Worm (Caenorhabditis elegans) whole organism, L2 larva: Measurements from ENCODE around the gene F57C7.4.

Source experiments
- ZK546.5 ChIP-seq: sonication (generic microtip); optimal IDR thresholded peaks from 2 replicates; lab custom pipeline; 2017; ENCODE audit warnings: missing biosample characterization, missing genetic modification characterization
- aly-2 ChIP-seq: fragments of 150-350 bp; optimal IDR thresholded peaks from 2 replicates; lab custom pipeline; 2014; ENCODE audit warnings: missing biosample characterization, missing genetic modification characterization
- ama-1 ChIP-seq: fragments of 150-350 bp; optimal IDR thresholded peaks from 2 replicates; lab custom pipeline; 2018; ENCODE audit warnings: inconsistent platforms
- blmp-1 ChIP-seq: sonication (generic microtip); optimal IDR thresholded peaks from 2 replicates; lab custom pipeline; 2017; ENCODE audit warnings: missing genetic modification characterization, mild to moderate bottlenecking, missing compliant biosample characterization, antibody characterized with exemption, moderate library complexity; ENCODE audit not compliant: insufficient read depth
- crh-2 ChIP-seq: sonication (generic microtip); optimal IDR thresholded peaks from 2 replicates; lab custom pipeline; 2017; ENCODE audit warnings: missing biosample characterization, missing genetic modification characterization
- egl-27 ChIP-seq: sonication (generic microtip); optimal IDR thresholded peaks from 3 replicates; lab custom pipeline; 2017; ENCODE audit warnings: missing biosample characterization, missing genetic modification reagents, missing genetic modification characterization
- elt-3 ChIP-seq: sonication (generic microtip); optimal IDR thresholded peaks from 2 replicates; lab custom pipeline; 2017; ENCODE audit warnings: missing biosample characterization, missing genetic modification characterization
- lin-39 ChIP-seq: fragments of 150-350 bp; optimal IDR thresholded peaks from 2 replicates; lab custom pipeline; 2014; ENCODE audit warnings: missing biosample characterization, missing genetic modification reagents, missing genetic modification characterization
- lsy-2 ChIP-seq, 2 experiments: fragments of 150-350 bp in 1 of 2; sonication (generic microtip) in 1 of 2; optimal IDR thresholded peaks; 2 replicates each; lab custom pipeline; 2014 to 2017; ENCODE audit warnings: missing biosample characterization in 2 of 2, missing genetic modification characterization in 2 of 2
- nhr-77 ChIP-seq: fragments of 150-350 bp; optimal IDR thresholded peaks from 2 replicates; lab custom pipeline; 2014; ENCODE audit warnings: missing biosample characterization, missing genetic modification characterization
- unc-55 ChIP-seq: fragments of 150-350 bp; sonication (generic microtip); optimal IDR thresholded peaks from 3 replicates; lab custom pipeline; 2014; ENCODE audit warnings: missing biosample characterization, missing genetic modification reagents, missing genetic modification characterization
- unc-62 ChIP-seq: fragments of 150-350 bp; optimal IDR thresholded peaks from 2 replicates; lab custom pipeline; 2014; ENCODE audit warnings: missing biosample characterization, missing genetic modification reagents, missing genetic modification characterization
- zag-1 ChIP-seq: fragments of 150-350 bp; optimal IDR thresholded peaks from 2 replicates; lab custom pipeline; 2014; ENCODE audit warnings: missing biosample characterization, missing genetic modification characterization

- TF ChIP-seq elt-3 (tag; lab: Kevin White, UChicago), result no peak
- TF ChIP-seq egl-27 (tag; lab: Kevin White, UChicago), result no peak
- no peak for TF ChIP-seq zag-1
- TF ChIP-seq crh-2 (tag; lab: Kevin White, UChicago), result no peak
- TF ChIP-seq unc-62 (GFP tag; lab: Kevin White, UChicago), result no peak
- TF ChIP-seq nhr-77 (tag; lab: Kevin White, UChicago), result no peak
- no peak for TF ChIP-seq unc-55 (GFP tag; lab: Kevin White, UChicago)
- no peak for TF ChIP-seq ZK546.5 (tag; lab: Kevin White, UChicago)
- no peak for TF ChIP-seq blmp-1 (tag; lab: Kevin White, UChicago)
- TF ChIP-seq aly-2, result no peak
- TF ChIP-seq lsy-2 (tag; optimal IDR thresholded peaks at IDR 0.05; lab: Kevin White, UChicago), result no peak
- no peak for TF ChIP-seq ama-1 (lab: Kevin White, UChicago)
- no peak for TF ChIP-seq lin-39 (tag; lab: Kevin White, UChicago)
Measured at ce11 chrX:10553048-10553447, 36.3 kb downstream of the F57C7.4 start.
